Fruit fly (Drosophila melanogaster): ENCODE results near the gene elm.

elm gene

dm6 chr3R:5686049-5686757 lies 31.5 kb upstream of the elm start (continued):
- TF ChIP-seq az2 (GFP tag; optimal IDR thresholded peaks at IDR 0.05), result peak; percentile 42
- no peak for TF ChIP-seq Neu2 (GFP tag; optimal IDR thresholded peaks at IDR 0.05; ENCODE audit: borderline replicate concordance)
- TF ChIP-seq pros (GFP tag; optimal IDR thresholded peaks at IDR 0.05), result no peak
- TF ChIP-seq CG4707 (GFP tag; optimal IDR thresholded peaks at IDR 0.05), result no peak
- TF ChIP-seq gcm (GFP tag; optimal IDR thresholded peaks at IDR 0.05), result peak; percentile 7
- no peak for TF ChIP-seq NC2α (GFP tag; optimal IDR thresholded peaks at IDR 0.05)
- TF ChIP-seq tio (GFP tag; optimal IDR thresholded peaks at IDR 0.05), result peak; percentile 9
- TF ChIP-seq wor (GFP tag; IDR thresholded peaks at IDR 0.05), result peak; percentile 15; the same call in 1 of the 2 replicates
- no peak for TF ChIP-seq HLHmδ (GFP tag; optimal IDR thresholded peaks at IDR 0.05)
- 0 out of 4 replicates have a peak, but pooled peaks have one; percentile 6 for TF ChIP-seq Dll (GFP tag; IDR thresholded peaks at IDR 0.05; ENCODE audit: partially characterized antibody)
- TF ChIP-seq C15 (GFP tag; IDR thresholded peaks at IDR 0.05), result no peak
- no peak for TF ChIP-seq Dp (GFP tag; optimal IDR thresholded peaks at IDR 0.05)
- no peak for TF ChIP-seq tll (GFP tag; optimal IDR thresholded peaks at IDR 0.05)
- TF ChIP-seq Xrp1 (GFP tag; IDR thresholded peaks at IDR 0.05), result peak; percentile 48; the same call in 1 of the 2 replicates
- TF ChIP-seq shn (GFP tag; optimal IDR thresholded peaks at IDR 0.05), result no peak
- TF ChIP-seq CG14667 (GFP tag; IDR thresholded peaks at IDR 0.05), result 0 out of 2 replicates have a peak, but pooled peaks have one; percentile 11
- no peak for TF ChIP-seq CG7987 (GFP tag; optimal IDR thresholded peaks at IDR 0.05)
- peak; percentile 73 for TF ChIP-seq CG2120 (GFP tag; optimal IDR thresholded peaks at IDR 0.05)
- TF ChIP-seq Scr (GFP tag; IDR thresholded peaks at IDR 0.05; ENCODE audit: partially characterized antibody), result no peak
- TF ChIP-seq Nf-YA (GFP tag; IDR thresholded peaks at IDR 0.05), result no peak
- peak; percentile 56 for TF ChIP-seq CG1603 (tag; optimal IDR thresholded peaks at IDR 0.05)
- TF ChIP-seq tna (GFP tag; IDR thresholded peaks at IDR 0.05; ENCODE audit: partially characterized antibody), result no peak
- TF ChIP-seq Tbp (GFP tag; optimal IDR thresholded peaks at IDR 0.05), result no peak
- TF ChIP-seq CG8765 (GFP tag; IDR thresholded peaks at IDR 0.05), result no peak
- TF ChIP-seq Jarid2 (GFP tag; optimal IDR thresholded peaks at IDR 0.05), result no peak
- peak; percentile 15; the same call in 2 of the 3 replicates for TF ChIP-seq B-H1 (GFP tag; IDR thresholded peaks at IDR 0.05)
- TF ChIP-seq Bteb2 (GFP tag; optimal IDR thresholded peaks at IDR 0.05), result no peak
- no peak for TF ChIP-seq CG11456 (GFP tag; IDR thresholded peaks at IDR 0.05)
- no peak for TF ChIP-seq jing (GFP tag; optimal IDR thresholded peaks at IDR 0.05)
- no peak for TF ChIP-seq CG17912 (GFP tag; optimal IDR thresholded peaks at IDR 0.05)
- TF ChIP-seq danr (GFP tag; IDR thresholded peaks at IDR 0.05), result no peak
- peak; percentile 62; the same call in 1 of the 2 replicates for TF ChIP-seq CG14014 (GFP tag; IDR thresholded peaks at IDR 0.05)
- peak; percentile 58 for TF ChIP-seq fd96Cb (tag; optimal IDR thresholded peaks at IDR 0.05)
- TF ChIP-seq CG8281 (tag; optimal IDR thresholded peaks at IDR 0.05), result no peak
- TF ChIP-seq Deaf1 (tag; optimal IDR thresholded peaks at IDR 0.05), result peak; percentile 16
- no peak for TF ChIP-seq CG10274 (GFP tag; optimal IDR thresholded peaks at IDR 0.05)
- peak; percentile 9 for TF ChIP-seq ems (GFP tag; optimal IDR thresholded peaks at IDR 0.05)
- TF ChIP-seq CG13424 (tag; optimal IDR thresholded peaks at IDR 0.05), result peak; percentile 58
- TF ChIP-seq CG16813 (GFP tag; IDR thresholded peaks at IDR 0.05; ENCODE audit: partially characterized antibody), result no peak
- no peak for TF ChIP-seq ewg (GFP tag; optimal IDR thresholded peaks at IDR 0.05)
- TF ChIP-seq run (tag; optimal IDR thresholded peaks at IDR 0.05), result no peak
- TF ChIP-seq Xbp1 (GFP tag; optimal IDR thresholded peaks at IDR 0.05), result peak; percentile 41
- TF ChIP-seq CG13287 (GFP tag; IDR thresholded peaks at IDR 0.05; ENCODE audit: partially characterized antibody), result no peak
- no peak for TF ChIP-seq en (GFP tag; optimal IDR thresholded peaks at IDR 0.05)
- peak; percentile 33; the same call in 1 of the 4 replicates for TF ChIP-seq Gug (GFP tag; IDR thresholded peaks at IDR 0.05)
- peak; percentile 18 for TF ChIP-seq CG30431 (GFP tag; optimal IDR thresholded peaks at IDR 0.05)
- peak; percentile 56; the same call in 2 of the 3 replicates for TF ChIP-seq tgo (GFP tag; IDR thresholded peaks at IDR 0.05)
- TF ChIP-seq CG12219 (GFP tag; optimal IDR thresholded peaks at IDR 0.05), result peak; percentile 37
- peak; percentile 62 for TF ChIP-seq bab2 (GFP tag; optimal IDR thresholded peaks at IDR 0.05)

All from whole organism, embryonic.